Worm (Caenorhabditis elegans) whole organism, dauer: ENCODE data around the gene C09B9.7.
"Not testable (repeated sequence)": the region's sequence is repeated elsewhere in the genome, so short reads cannot be mapped to it uniquely, and the experiment has no call there.

Source experiments
- unc-62 ChIP-seq: sonication (generic microtip); optimal IDR thresholded peaks from 2 replicates; lab custom pipeline; 2017; ENCODE audit warnings: missing biosample characterization, missing genetic modification reagents, missing genetic modification characterization

Gene C09B9.7

DNA sequence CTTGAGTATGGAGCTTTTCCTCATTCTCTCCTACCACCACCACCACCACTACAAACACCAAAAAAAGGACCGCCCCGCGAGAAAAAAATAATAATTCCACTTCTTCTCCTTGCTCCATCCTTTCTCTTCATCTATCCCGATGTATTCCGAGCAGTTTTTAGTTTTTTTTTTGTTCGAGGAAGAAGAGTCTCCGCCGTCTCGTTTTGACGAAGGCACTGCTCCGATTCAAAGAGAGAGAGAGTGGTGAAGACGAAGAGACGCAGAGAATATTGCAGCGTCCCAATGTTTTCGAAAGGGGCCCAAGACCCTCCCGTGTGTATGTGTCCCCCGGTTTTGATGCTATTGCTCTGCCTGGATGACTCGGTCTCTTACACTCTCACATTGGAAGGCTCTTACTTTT, 20.2 kb upstream of the C09B9.7 start:
- TF ChIP-seq unc-62 (GFP tag; lab: Kevin White, UChicago), result no peak

DNA sequence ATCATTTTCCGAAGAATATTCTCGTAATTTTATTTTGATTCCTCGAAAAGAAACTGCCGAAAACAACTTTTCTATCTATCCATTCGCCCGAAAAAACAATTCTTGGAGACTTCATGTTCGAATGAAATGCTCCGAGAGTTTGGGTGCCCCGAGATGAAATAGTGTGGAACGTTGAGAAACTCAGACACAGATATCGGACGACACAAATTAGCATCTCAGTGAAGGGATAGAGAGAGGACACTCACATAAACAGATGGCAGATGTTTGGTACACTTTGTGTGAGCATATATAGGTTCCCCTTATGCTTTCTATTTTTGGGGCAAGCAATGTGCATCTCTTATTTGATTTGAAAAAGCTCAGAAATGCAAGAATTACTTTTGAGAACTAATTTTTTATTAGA, 18.0 kb upstream of the C09B9.7 start:
- no peak for TF ChIP-seq unc-62 (GFP tag; lab: Kevin White, UChicago)

DNA sequence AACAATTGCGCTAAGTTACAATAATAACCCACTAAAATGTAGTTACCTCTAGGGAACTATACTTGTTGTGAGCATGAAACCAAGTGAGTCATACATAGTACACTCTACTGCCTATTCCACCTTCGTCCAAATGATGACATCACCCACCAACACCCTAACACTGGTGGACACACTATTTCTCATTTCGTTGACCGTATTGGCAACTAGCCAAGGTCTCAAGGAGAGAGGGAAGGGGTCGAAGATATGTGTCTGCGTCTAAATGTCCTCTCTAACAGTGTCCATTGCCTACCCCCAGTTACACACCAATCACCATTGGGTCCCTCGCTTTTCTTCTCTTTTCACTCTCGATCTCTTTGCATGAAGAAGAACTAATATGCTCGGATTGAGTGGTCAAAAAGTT, 17.0 kb upstream of the C09B9.7 start:
- TF ChIP-seq unc-62 (GFP tag; lab: Kevin White, UChicago), result no peak

DNA sequence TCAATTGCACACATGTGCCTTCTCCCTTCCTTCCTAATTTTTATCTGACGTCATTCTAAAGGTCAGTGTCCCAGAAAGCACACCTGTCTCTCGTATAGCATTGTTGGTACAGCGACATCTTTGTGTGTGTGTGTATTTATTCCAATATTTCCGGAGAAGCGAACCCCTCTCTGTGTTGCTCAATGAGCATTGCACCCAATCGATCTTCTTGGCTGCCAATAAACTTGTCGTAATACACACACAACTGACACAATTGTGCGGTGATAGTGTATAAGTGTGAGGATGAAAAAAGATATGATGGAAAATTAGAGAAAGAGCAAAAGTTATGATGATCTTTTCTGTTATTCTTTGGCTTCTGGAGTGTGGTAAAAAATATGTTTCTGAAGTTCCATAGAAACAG, 15.7 kb upstream of the C09B9.7 start:
- TF ChIP-seq unc-62 (GFP tag; lab: Kevin White, UChicago), result no peak

DNA sequence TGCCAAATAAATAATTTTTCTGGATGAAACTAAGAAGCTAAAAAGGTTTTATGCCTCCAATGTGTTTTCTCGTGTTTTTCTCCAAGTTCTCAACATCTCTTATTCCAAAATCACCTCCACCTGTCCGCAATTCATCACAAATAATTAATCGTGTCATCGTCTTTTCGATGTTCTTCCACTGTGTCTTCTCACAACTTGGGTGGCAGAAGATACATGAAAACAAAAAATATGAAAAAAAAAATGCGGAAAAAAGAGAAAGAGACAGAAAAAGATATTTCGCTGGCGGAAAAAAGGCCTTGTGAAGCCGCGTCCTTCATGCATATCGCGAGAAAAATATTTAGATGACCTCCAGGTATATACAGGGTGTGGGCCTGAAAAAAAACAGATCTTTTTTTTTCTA, 13.0 kb upstream of the C09B9.7 start:
- no peak for TF ChIP-seq unc-62 (GFP tag; lab: Kevin White, UChicago)

DNA sequence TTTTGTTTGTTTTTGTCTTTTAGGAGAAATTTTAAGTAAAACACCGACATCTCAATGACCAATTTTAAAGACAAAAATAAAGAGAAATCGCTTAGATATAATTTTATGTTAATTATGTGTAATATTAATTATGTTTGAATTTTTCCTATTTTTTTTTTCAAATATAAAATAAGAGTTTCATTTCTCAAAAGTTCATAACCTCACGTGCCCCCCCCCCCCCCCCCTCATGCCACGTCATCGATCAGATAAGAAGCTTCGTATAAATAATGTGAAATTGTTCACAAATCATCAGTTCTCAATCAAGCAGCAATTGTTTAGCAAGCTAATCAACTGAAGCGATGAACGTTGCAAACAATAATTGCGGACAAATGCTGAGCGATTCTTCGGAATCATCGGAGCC, 9.7 kb upstream of the C09B9.7 start, which contains the start of gene C02B10.6:
C02B10.6 (plus strand) TSS at position 301 of the 400 bp plus-strand sequence.
- not testable (repeated sequence) for TF ChIP-seq unc-62 (GFP tag; lab: Kevin White, UChicago)

DNA sequence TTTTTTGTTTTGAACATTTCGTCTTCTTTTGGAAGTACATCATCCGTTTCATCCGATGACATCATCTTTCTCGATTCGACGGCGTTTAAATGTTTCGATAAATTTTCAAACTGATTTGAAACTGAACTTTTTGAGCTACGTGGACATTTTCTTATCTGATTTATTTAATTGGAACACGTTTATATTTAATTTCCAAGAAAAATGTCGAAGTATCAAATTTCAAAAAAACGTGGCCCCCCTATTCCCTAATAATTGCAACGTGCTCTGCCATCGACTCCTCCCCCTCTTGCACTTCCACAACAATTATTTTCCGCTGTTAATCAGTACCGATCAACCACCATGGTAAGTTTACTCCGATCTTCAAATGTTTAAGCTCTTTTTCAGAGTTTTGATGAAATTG, 7.7 kb upstream of the C09B9.7 start, which contains the start of the genes R13H9.6 and rmd-6:
R13H9.6 (minus strand) TSS at position 101 of the 400 bp plus-strand sequence.
rmd-6 (plus strand) TSS at position 305 of the 400 bp plus-strand sequence.
- TF ChIP-seq unc-62 (GFP tag; lab: Kevin White, UChicago), result not testable (repeated sequence)

DNA sequence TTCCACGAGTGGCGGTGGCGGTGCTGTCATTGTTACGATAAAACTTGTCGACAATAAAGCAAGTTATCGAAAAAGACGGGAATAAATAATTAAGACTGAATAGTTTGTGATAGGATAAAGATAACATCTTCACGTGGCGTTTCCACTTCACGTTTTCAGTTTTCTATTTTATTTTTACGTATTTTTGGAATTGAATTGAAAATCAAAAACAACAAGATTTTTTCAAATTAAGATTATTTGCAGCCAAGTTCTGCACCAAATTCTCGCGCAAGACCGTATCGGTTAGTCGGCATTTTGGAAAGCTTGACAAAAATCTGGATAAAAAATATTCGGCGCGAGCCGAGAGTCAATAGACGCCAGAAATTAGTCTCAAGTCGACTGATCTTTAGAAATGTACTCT, 6.0 kb upstream of the C09B9.7 start, which contains the start of gene ttbk-2.2:
ttbk-2.2 (minus strand) TSS at position 101 of the 400 bp plus-strand sequence.
- not testable (repeated sequence) for TF ChIP-seq unc-62 (GFP tag; lab: Kevin White, UChicago)

DNA sequence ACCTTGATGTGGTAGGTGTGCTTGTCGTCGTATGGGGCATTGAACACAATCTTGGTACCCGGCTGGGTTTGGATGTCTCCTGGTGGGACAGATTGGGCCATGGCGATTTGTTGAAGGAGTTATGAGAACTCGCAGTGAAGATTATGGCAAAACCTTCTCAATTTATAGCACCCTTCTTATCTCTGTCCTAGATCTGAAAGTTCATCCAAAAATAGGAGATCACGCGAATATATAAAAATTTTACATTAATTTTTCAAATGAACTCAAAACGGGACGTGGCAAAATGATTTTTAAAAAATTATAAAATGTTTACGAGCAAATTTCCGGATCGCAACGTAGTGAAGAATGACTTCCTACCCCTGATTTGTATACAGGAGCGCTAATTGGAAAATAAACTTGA, 4.1 kb upstream of the C09B9.7 start, which contains the start of gene msp-53:
msp-53 (minus strand) TSS at position 101 of the 400 bp plus-strand sequence.
- TF ChIP-seq unc-62 (GFP tag; lab: Kevin White, UChicago), result not testable (repeated sequence)

DNA sequence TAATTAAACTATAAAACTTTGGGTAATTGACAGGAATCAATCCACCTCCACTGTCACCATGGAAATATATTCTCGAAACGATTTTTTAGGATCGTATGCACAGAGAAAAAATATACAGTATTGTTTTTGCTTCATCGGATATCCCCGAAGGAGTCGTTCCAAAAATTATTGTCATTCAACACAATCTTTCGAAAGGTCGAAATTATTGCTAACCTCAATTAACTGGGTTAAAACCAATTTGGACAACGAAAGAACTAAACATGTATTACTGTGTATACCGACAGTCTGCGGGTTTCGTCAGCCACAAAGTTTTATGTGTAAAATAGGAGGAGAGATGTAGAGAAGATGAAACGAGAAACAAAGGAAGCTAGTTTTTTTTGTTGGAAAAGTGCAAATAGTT, 2.4 kb upstream of the C09B9.7 start:
- no peak for TF ChIP-seq unc-62 (GFP tag; lab: Kevin White, UChicago)

DNA sequence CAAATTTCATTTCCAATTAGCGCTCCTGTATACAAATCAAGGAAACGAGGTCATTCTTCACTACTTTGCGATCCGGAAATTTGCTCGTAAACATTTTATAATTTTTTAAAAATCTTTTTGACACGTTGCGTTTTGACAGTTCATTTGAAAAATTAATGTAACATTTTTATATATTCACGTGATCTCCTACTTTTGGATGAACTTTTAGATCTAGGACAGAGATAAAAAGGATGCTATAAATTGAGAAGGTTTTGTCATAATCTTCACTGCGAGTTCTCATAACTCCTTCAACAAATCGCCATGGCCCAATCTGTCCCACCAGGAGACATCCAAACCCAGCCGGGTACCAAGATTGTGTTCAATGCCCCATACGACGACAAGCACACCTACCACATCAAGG, 1.4 kb upstream of the C09B9.7 start, which contains the start of gene msp-57:
msp-57 (plus strand) TSS at position 301 of the 400 bp plus-strand sequence.
- TF ChIP-seq unc-62 (GFP tag; lab: Kevin White, UChicago), result not testable (repeated sequence)

DNA sequence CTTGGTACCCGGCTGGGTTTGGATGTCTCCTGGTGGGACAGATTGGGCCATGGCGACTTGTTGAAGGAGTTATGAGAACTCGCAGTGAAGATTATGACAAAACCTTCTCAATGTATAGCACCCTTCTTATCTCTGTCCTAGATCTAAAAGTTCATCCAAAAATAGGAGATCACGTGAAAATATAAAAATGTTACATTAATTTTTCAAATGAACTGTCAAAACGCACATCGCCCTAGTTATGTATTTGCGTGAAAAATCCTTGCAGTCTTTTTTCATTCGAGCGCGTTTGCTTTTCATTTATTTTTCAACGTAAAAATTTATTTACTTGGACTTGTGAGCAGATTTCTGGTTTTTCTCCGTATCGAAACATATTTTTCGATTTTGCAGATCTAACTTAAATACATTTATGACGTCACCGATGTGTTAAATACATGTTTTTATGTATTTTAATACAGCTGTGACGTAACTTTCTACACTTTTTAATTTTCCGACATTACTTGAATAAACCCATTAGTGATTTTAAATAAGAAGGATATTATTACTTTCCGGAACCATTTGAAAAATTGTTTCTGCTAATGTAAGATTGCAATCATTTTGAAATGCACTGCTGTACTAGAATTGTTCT, 4.8 kb downstream of the C09B9.7 start, which contains the start of gene msp-55:
msp-55 (minus strand) TSS at position 51 of the 625 bp plus-strand sequence.
- TF ChIP-seq unc-62 (GFP tag; lab: Kevin White, UChicago), result no peak

DNA sequence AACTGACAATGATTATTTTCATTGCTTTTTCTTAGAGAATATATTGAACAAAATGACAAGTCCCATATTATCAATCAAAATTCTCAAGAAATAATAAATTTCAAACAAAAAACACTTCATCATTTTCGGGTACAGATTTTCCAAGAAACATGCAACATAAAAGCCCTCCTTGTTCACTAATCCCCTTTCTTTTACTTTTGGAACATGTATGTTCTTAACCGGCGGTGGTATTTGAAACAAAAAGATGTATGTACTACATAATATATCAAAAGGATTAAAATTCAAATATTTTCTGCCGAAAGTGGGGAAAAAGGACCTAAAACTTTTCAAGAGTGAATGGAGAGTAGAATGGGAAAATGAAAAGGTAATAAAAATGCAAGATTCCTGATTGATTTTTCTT, 6.6 kb downstream of the C09B9.7 start:
- no peak for TF ChIP-seq unc-62 (GFP tag; lab: Kevin White, UChicago)

DNA sequence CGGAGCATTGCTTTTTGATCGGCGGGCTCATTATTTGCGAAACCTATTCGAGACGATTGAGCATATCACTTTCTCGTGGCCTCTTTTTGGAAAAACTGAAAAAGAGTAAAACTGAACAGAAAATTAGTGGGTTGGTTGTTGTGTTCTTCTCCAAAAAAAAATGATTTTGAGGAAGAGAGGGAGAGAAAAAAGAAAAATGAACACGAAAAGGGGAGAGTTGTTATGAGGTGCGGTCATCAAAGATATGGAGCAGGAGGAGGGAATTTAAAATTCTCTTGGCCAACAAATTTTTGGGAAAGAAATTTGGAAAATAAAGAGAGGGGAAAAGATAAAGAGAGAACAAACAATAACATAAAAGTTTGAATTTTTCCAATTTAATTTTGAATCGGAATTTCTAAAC, 15.5 kb downstream of the C09B9.7 start, which contains the start of gene hot-9:
hot-9 (minus strand) TSS at position 101 of the 400 bp plus-strand sequence.
- no peak for TF ChIP-seq unc-62 (GFP tag; lab: Kevin White, UChicago)

DNA sequence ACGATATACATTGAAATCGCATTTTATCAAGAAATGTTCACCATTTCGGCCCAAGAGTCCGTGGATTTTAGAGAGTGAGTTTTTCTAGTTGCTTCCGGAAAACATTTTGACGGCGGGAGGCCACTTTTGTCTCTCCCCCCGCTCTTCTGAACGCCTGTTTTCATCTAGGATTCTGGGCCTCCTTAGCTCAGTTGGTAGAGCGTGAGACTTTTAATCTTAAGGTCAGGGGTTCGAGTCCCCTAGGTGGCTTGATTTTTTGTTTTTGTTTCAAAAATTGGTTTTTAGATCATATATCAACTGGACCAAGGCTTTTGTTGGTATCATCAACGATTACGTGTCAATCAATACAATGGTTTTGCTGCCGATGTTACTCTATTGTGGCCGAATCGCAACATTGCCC, 22.1 kb downstream of the C09B9.7 start:
- no peak for TF ChIP-seq unc-62 (GFP tag; lab: Kevin White, UChicago)

DNA sequence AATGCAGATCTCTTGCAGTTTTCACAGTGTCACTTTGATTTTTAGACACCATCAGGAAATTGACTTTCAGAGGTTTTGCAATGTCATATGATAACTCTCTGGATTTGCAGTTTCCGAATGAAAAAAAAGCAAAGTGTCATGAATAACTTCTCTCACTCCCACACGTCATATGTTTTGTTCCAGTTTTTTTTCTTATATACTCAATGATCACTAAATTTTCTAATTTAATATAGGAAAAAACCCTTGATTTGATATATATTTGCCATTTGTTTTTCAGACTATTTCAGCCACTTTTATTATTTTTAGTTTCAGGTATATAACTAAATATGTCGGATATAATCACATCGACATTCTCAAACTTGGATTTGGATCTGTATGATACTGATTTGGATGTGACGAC, 23.4 kb downstream of the C09B9.7 start, which contains the start of gene C09B9.1:
C09B9.1 (plus strand) TSS at position 301 of the 400 bp plus-strand sequence.
- no peak for TF ChIP-seq unc-62 (GFP tag; lab: Kevin White, UChicago)

DNA sequence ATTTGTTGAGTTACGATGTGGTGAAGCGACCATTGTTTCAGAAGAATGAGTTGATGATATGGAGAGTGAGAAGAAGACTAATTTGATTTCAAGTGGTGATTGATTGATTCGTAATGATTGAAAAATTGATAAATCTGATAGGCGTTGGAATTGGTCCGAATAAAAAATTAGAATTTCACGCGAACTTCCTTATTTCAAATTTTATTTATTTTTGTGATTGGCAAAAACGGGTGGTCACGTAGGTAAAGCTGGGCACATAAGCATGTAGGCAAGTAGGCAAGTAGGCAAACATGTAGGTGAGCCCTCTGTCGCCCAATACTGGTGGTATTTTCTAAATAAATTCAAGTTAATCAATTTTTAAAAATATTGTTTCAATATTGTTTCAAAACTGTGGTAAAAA, 27.6 kb downstream of the C09B9.7 start, which contains the start of gene C09B9.4:
C09B9.4 (minus strand) TSS at position 101 of the 400 bp plus-strand sequence.
- TF ChIP-seq unc-62 (GFP tag; lab: Kevin White, UChicago), result no peak
